Fruit fly (Drosophila melanogaster) whole organism, embryonic: ENCODE data around the gene Ac76E.

Experiments used
- Bteb2 ChIP-seq: fragments of 200-800 bp; sonication (Bioruptor generic); optimal IDR thresholded peaks from 2 replicates; lab custom pipeline; 2016; ENCODE audit warnings: missing biosample characterization, missing genetic modification characterization
- CG10321 ChIP-seq: fragments of 200-800 bp; sonication (Bioruptor generic); IDR thresholded peaks from 2 replicates; pipeline ENCODE4 v1.3.6; 2022; ENCODE audit warnings: missing biosample characterization, missing genetic modification characterization
- CG10366 ChIP-seq: fragments of 200-800 bp; sonication (Bioruptor generic); IDR thresholded peaks from 2 replicates; pipeline ENCODE4 v1.3.6; 2022; ENCODE audit warnings: missing biosample characterization, missing genetic modification characterization
- CG11723 ChIP-seq: fragments of 200-800 bp; sonication (Bioruptor generic); optimal IDR thresholded peaks from 2 replicates; lab custom pipeline; 2017; ENCODE audit warnings: missing biosample characterization, mild to moderate bottlenecking, missing genetic modification characterization
- CG1529 ChIP-seq: fragments of 200-800 bp; sonication (Bioruptor generic); optimal IDR thresholded peaks from 3 replicates; lab custom pipeline; 2018; ENCODE audit warnings: missing biosample characterization, missing genetic modification characterization
- CG17829 ChIP-seq: fragments of 200-800 bp; optimal IDR thresholded peaks from 2 replicates; lab custom pipeline; 2019; ENCODE audit warnings: missing biosample characterization, mild to moderate bottlenecking, missing genetic modification characterization, moderate library complexity
- CG17912 ChIP-seq: fragments of 200-800 bp; sonication (Bioruptor generic); optimal IDR thresholded peaks from 2 replicates; lab custom pipeline; 2018; ENCODE audit warnings: missing biosample characterization, mild to moderate bottlenecking, missing genetic modification characterization
- CG18011 ChIP-seq: fragments of 200-800 bp; sonication (Bioruptor generic); optimal IDR thresholded peaks from 2 replicates; lab custom pipeline; 2017; ENCODE audit warnings: missing biosample characterization, missing genetic modification characterization, mild to moderate bottlenecking, moderate library complexity, missing genotype
- CG2116 ChIP-seq: fragments of 200-800 bp; sonication (Bioruptor generic); optimal IDR thresholded peaks from 3 replicates; lab custom pipeline; 2018; ENCODE audit warnings: missing biosample characterization, mild to moderate bottlenecking, missing genetic modification characterization
- CG2712 ChIP-seq: fragments of 200-800 bp; optimal IDR thresholded peaks from 3 replicates; lab custom pipeline; 2019; ENCODE audit warnings: missing biosample characterization, mild to moderate bottlenecking, missing genetic modification characterization, moderate library complexity
- CG2875 ChIP-seq: fragments of 200-800 bp; sonication (Bioruptor generic); optimal IDR thresholded peaks from 2 replicates; lab custom pipeline; 2017; ENCODE audit warnings: missing biosample characterization, mild to moderate bottlenecking, missing genetic modification characterization, missing genetic modification reagents
- CG42726 ChIP-seq: fragments of 200-800 bp; sonication (Bioruptor generic); IDR thresholded peaks from 2 replicates; pipeline ENCODE4 v1.3.6; 2022; ENCODE audit warnings: missing biosample characterization, missing genetic modification characterization; ENCODE audit not compliant: partially characterized antibody
- CG4730 ChIP-seq: fragments of 200-800 bp; sonication (Bioruptor generic); IDR thresholded peaks from 2 replicates; pipeline ENCODE4 v1.3.6; 2022; ENCODE audit warnings: missing biosample characterization, missing genetic modification characterization
- CG5245 ChIP-seq: fragments of 200-800 bp; sonication (Bioruptor generic); optimal IDR thresholded peaks from 3 replicates; lab custom pipeline; 2016; ENCODE audit warnings: missing biosample characterization, missing genetic modification characterization
- CG6175 ChIP-seq: fragments of 200-800 bp; sonication (Bioruptor generic); IDR thresholded peaks from 3 replicates; pipeline ENCODE4 v1.3.6; 2022; ENCODE audit warnings: missing biosample characterization, missing genetic modification characterization
- CG7556 ChIP-seq: fragments of 200-800 bp; sonication (Bioruptor generic); optimal IDR thresholded peaks from 2 replicates; lab custom pipeline; 2017; ENCODE audit warnings: missing biosample characterization, mild to moderate bottlenecking, missing genetic modification characterization
- CG7987 ChIP-seq: fragments of 200-800 bp; sonication (Bioruptor generic); optimal IDR thresholded peaks from 2 replicates; lab custom pipeline; 2018; ENCODE audit warnings: missing biosample characterization, mild to moderate bottlenecking, missing genetic modification characterization, moderate library complexity
- CG8359 ChIP-seq: fragments of 200-800 bp; sonication (Bioruptor generic); optimal IDR thresholded peaks from 2 replicates; lab custom pipeline; 2017; ENCODE audit warnings: missing biosample characterization, mild to moderate bottlenecking, missing genetic modification characterization, borderline replicate concordance
- CTCF ChIP-seq: fragments of 200-800 bp; sonication (Bioruptor generic); optimal IDR thresholded peaks from 2 replicates; lab custom pipeline; 2017; ENCODE audit warnings: missing biosample characterization, mild to moderate bottlenecking, missing genetic modification characterization, moderate library complexity
- Dp ChIP-seq: fragments of 200-800 bp; sonication (Bioruptor generic); optimal IDR thresholded peaks from 2 replicates; lab custom pipeline; 2018; ENCODE audit warnings: missing biosample characterization, mild to moderate bottlenecking, missing genetic modification characterization, moderate library complexity
- Lim3 ChIP-seq: fragments of 200-800 bp; sonication (Bioruptor generic); IDR thresholded peaks from 2 replicates; pipeline ENCODE4 v1.3.6; 2022; ENCODE audit warnings: missing biosample characterization, missing genetic modification characterization
- Nf-YC ChIP-seq: fragments of 200-800 bp; optimal IDR thresholded peaks from 3 replicates; lab custom pipeline; 2019; ENCODE audit warnings: missing biosample characterization, mild to moderate bottlenecking, missing genetic modification characterization, moderate library complexity
- Scr ChIP-seq: fragments of 200-800 bp; sonication (Bioruptor generic); IDR thresholded peaks from 2 replicates; pipeline ENCODE4 v1.3.6; 2022; ENCODE audit warnings: missing biosample characterization, missing genetic modification characterization; ENCODE audit not compliant: partially characterized antibody
- Sox102F ChIP-seq: fragments of 200-800 bp; sonication (Bioruptor generic); optimal IDR thresholded peaks from 2 replicates; lab custom pipeline; 2018; ENCODE audit warnings: missing biosample characterization, mild to moderate bottlenecking, missing genetic modification characterization, moderate library complexity
- Tbp ChIP-seq: fragments of >200 bp; optimal IDR thresholded peaks from 2 replicates; lab custom pipeline; 2018; ENCODE audit warnings: missing biosample characterization, missing genetic modification characterization
- Xrp1 ChIP-seq: fragments of 200-800 bp; sonication (Bioruptor generic); IDR thresholded peaks from 2 replicates; pipeline ENCODE4 v1.3.6; 2022; ENCODE audit warnings: missing biosample characterization, missing genetic modification characterization
- bcd ChIP-seq: fragments of 200-800 bp; sonication (Bioruptor generic); optimal IDR thresholded peaks from 2 replicates; lab custom pipeline; 2017; ENCODE audit warnings: missing biosample characterization, mild to moderate bottlenecking, missing genetic modification characterization
- crol ChIP-seq: fragments of 200-800 bp; sonication (Bioruptor generic); IDR thresholded peaks from 2 replicates; pipeline ENCODE4 v1.3.6; 2022; ENCODE audit warnings: missing biosample characterization, missing genetic modification characterization
- dmrt99B ChIP-seq: fragments of 200-800 bp; sonication (Bioruptor generic); optimal IDR thresholded peaks from 2 replicates; lab custom pipeline; 2018; ENCODE audit warnings: missing biosample characterization, mild to moderate bottlenecking, missing genetic modification characterization, moderate library complexity
- dysf ChIP-seq: fragments of 200-800 bp; sonication (Bioruptor generic); IDR thresholded peaks from 3 replicates; pipeline ENCODE4 v1.3.6; 2022; ENCODE audit warnings: missing biosample characterization, missing genetic modification characterization
- esg ChIP-seq: fragments of 200-800 bp; sonication (Bioruptor generic); conservative IDR thresholded peaks from 2 replicates; pipeline ENCODE4 v1.3.6; 2022; ENCODE audit warnings: missing biosample characterization, missing genetic modification characterization
- fd96Cb ChIP-seq: fragments of 200-800 bp; sonication (Bioruptor generic); optimal IDR thresholded peaks from 2 replicates; lab custom pipeline; 2018; ENCODE audit warnings: missing biosample characterization, mild to moderate bottlenecking, missing genetic modification characterization, moderate library complexity
- gro ChIP-seq: fragments of 200-800 bp; sonication (Bioruptor generic); optimal IDR thresholded peaks from 2 replicates; lab custom pipeline; 2016; ENCODE audit warnings: missing biosample characterization, missing genetic modification characterization
- inv ChIP-seq: fragments of 200-800 bp; sonication (Bioruptor generic); IDR thresholded peaks from 2 replicates; pipeline ENCODE4 v1.3.6; 2022; ENCODE audit warnings: missing biosample characterization, missing genetic modification characterization; ENCODE audit not compliant: partially characterized antibody
- jing ChIP-seq: fragments of 200-800 bp; sonication (Bioruptor generic); optimal IDR thresholded peaks from 2 replicates; lab custom pipeline; 2018; ENCODE audit warnings: missing biosample characterization, mild to moderate bottlenecking, missing genetic modification characterization
- kni ChIP-seq: fragments of 200-800 bp; sonication (Bioruptor generic); optimal IDR thresholded peaks from 3 replicates; lab custom pipeline; 2017; ENCODE audit warnings: mild to moderate bottlenecking, missing biosample characterization, missing genetic modification reagents, missing genetic modification characterization
- nmo ChIP-seq: fragments of 200-800 bp; sonication (Bioruptor generic); optimal IDR thresholded peaks from 2 replicates; lab custom pipeline; 2018; ENCODE audit warnings: missing biosample characterization, mild to moderate bottlenecking, missing genetic modification characterization, moderate library complexity
- otp ChIP-seq: fragments of 200-800 bp; sonication (Bioruptor generic); IDR thresholded peaks from 3 replicates; pipeline ENCODE4, ENCODE4 v1.3.6; 2022; ENCODE audit warnings: missing biosample characterization, missing genetic modification characterization
- tgo ChIP-seq: fragments of 200-800 bp; sonication (Bioruptor generic); IDR thresholded peaks from 3 replicates; pipeline ENCODE4 v1.3.6; 2022; ENCODE audit warnings: missing biosample characterization, missing genetic modification characterization
- wek ChIP-seq: fragments of 200-800 bp; sonication (Bioruptor generic); optimal IDR thresholded peaks from 3 replicates; lab custom pipeline; 2018; ENCODE audit warnings: missing biosample characterization, mild to moderate bottlenecking, missing genetic modification characterization, moderate library complexity
- zen ChIP-seq: fragments of 200-800 bp; sonication (Bioruptor generic); optimal IDR thresholded peaks from 3 replicates; lab custom pipeline; 2018; ENCODE audit warnings: missing biosample characterization, mild to moderate bottlenecking, missing genetic modification characterization, moderate library complexity

The Ac76E gene

dm6 chr3L:20004442-20004869 lies 65.4 kb downstream of the Ac76E start (continued):
- peak; percentile 22 for TF ChIP-seq CG7987 (GFP tag; lab: Kevin White, UChicago)
- no peak for TF ChIP-seq CG1529 (GFP tag; lab: Kevin White, UChicago)
- peak; percentile 60 for TF ChIP-seq CG2712 (tag; lab: Kevin White, UChicago)
- TF ChIP-seq CG6175 (GFP tag; lab: Robert Waterston, UW) = no peak
- peak; percentile 60 for TF ChIP-seq CG17912 (GFP tag; lab: Kevin White, UChicago)
- TF ChIP-seq Bteb2 (GFP tag; lab: Kevin White, UChicago) = no peak
- TF ChIP-seq nmo (GFP tag; lab: Kevin White, UChicago) = peak; percentile 1
- peak; percentile 49 for TF ChIP-seq zen
- TF ChIP-seq CG5245 = no peak
- peak; percentile 23; the same call in 1 of the 2 replicates for TF ChIP-seq inv (GFP tag; lab: Robert Waterston, UW)
- TF ChIP-seq Xrp1 (GFP tag; lab: Robert Waterston, UW) = peak; percentile 30; the same call in 1 of the 2 replicates
- peak; percentile 93 for TF ChIP-seq CTCF (GFP tag; lab: Kevin White, UChicago)
- TF ChIP-seq CG2875 (GFP tag; lab: Kevin White, UChicago) = peak; percentile 14
- TF ChIP-seq CG10366 (GFP tag; lab: Robert Waterston, UW) = no peak
- TF ChIP-seq fd96Cb (tag; lab: Kevin White, UChicago) = no peak
- peak; percentile 25 for TF ChIP-seq CG2116 (GFP tag; lab: Kevin White, UChicago)
- no peak for TF ChIP-seq crol (GFP tag; lab: Robert Waterston, UW)
- TF ChIP-seq CG8359 (GFP tag; lab: Kevin White, UChicago) = no peak
- peak; percentile 4 for TF ChIP-seq Dp (GFP tag; lab: Kevin White, UChicago)
- TF ChIP-seq wek = no peak
- TF ChIP-seq CG10321 (GFP tag; lab: Robert Waterston, UW) = no peak
- no peak for TF ChIP-seq esg (GFP tag; lab: Robert Waterston, UW)
- no peak for TF ChIP-seq Lim3 (GFP tag; lab: Robert Waterston, UW)
- peak; percentile 56 for TF ChIP-seq Scr (GFP tag; lab: Robert Waterston, UW)
- no peak for TF ChIP-seq dysf
- TF ChIP-seq CG7556 = no peak
- peak; percentile 15 for TF ChIP-seq dmrt99B
- TF ChIP-seq jing (GFP tag; lab: Kevin White, UChicago) = no peak
- TF ChIP-seq CG4730 (GFP tag; lab: Robert Waterston, UW) = no peak
- TF ChIP-seq bcd (GFP tag; lab: Kevin White, UChicago) = no peak
- TF ChIP-seq CG11723 (GFP tag; lab: Kevin White, UChicago) = no peak
- TF ChIP-seq Sox102F (GFP tag; lab: Kevin White, UChicago) = no peak
- TF ChIP-seq Tbp = no peak
- TF ChIP-seq Nf-YC = peak; percentile 41
- TF ChIP-seq otp (GFP tag; lab: Robert Waterston, UW) = no peak
- TF ChIP-seq CG18011 (GFP tag; lab: Kevin White, UChicago) = peak; percentile 45
- TF ChIP-seq gro (GFP tag; lab: Kevin White, UChicago) = no peak
- TF ChIP-seq CG17829 (tag; lab: Kevin White, UChicago) = peak; percentile 61
- 0 out of 2 replicates have a peak, but pooled peaks have one; percentile 47 for TF ChIP-seq CG42726 (GFP tag; lab: Robert Waterston, UW)
- TF ChIP-seq tgo (GFP tag; lab: Robert Waterston, UW) = no peak
- peak; percentile 55 for TF ChIP-seq kni (GFP tag; lab: Kevin White, UChicago)
